Fruit fly (Drosophila melanogaster): ENCODE data around the gene CG42655.

DNA sequence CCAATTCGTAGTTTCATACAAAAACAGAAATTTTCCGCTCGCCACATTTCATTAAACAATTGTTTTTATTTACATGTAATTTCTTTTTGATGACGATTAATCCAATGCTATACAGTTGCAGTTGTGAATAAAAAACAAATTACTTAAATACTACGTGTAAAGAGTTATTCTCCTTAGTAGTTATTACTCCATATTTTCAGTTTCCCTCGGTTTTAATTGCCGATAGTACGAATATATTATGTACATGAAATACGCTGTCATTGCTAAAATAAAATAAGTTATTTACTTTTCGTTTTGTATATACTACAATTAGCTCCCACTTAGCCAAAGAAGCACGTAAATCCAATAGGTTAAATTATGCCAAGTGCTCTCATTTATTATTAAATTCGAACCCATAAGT is at the start of gene CG42655:
- TF ChIP-seq hb (GFP tag; IDR thresholded peaks at IDR 0.05; ENCODE audit: partially characterized antibody) (no peak), maf-S (GFP tag; optimal IDR thresholded peaks at IDR 0.05) (no peak), CG4854 (GFP tag; optimal IDR thresholded peaks at IDR 0.05) (no peak)
